Fruit fly (Drosophila melanogaster) whole organism, embryonic: ENCODE measurements around the gene CG43867.

Experiments used
- Aef1 ChIP-seq: fragments of 200-800 bp; sonication (Bioruptor generic); IDR thresholded peaks from 3 replicates; pipeline ENCODE4 v1.3.6; 2022; ENCODE audit warnings: missing biosample characterization, missing genetic modification characterization
- Atf6 ChIP-seq: fragments of 200-800 bp; sonication (Bioruptor generic); IDR thresholded peaks from 2 replicates; pipeline ENCODE4 v1.3.6; 2022; ENCODE audit warnings: missing biosample characterization, missing genetic modification characterization
- Bgb ChIP-seq: fragments of 200-800 bp; sonication (Bioruptor generic); IDR thresholded peaks from 2 replicates; pipeline ENCODE4 v1.3.6; 2022; ENCODE audit warnings: missing biosample characterization, missing genetic modification characterization; ENCODE audit not compliant: partially characterized antibody
- CG1024 ChIP-seq: fragments of 200-800 bp; sonication (Bioruptor generic); IDR thresholded peaks from 2 replicates; pipeline ENCODE4 v1.3.6; 2022; ENCODE audit warnings: missing biosample characterization, missing genetic modification characterization
- CG14050 ChIP-seq: fragments of 200-800 bp; sonication (Bioruptor generic); IDR thresholded peaks from 3 replicates; pipeline ENCODE4 v1.3.6; 2022; ENCODE audit warnings: missing biosample characterization, missing genetic modification characterization
- CG14667 ChIP-seq: fragments of 200-800 bp; sonication (Bioruptor generic); IDR thresholded peaks from 2 replicates; pipeline ENCODE4 v1.3.6; 2022; ENCODE audit warnings: missing biosample characterization, missing genetic modification characterization
- CG14860 ChIP-seq: fragments of 200-800 bp; sonication (Bioruptor generic); IDR thresholded peaks from 3 replicates; pipeline ENCODE4 v1.3.6; 2022; ENCODE audit warnings: missing biosample characterization, missing genetic modification characterization; ENCODE audit not compliant: partially characterized antibody
- CG17802 ChIP-seq: fragments of 200-800 bp; sonication (Bioruptor generic); optimal IDR thresholded peaks from 2 replicates; lab custom pipeline; 2018; ENCODE audit warnings: missing biosample characterization, mild to moderate bottlenecking, missing genetic modification characterization, moderate library complexity
- CG2875 ChIP-seq: fragments of 200-800 bp; sonication (Bioruptor generic); optimal IDR thresholded peaks from 2 replicates; lab custom pipeline; 2017; ENCODE audit warnings: missing biosample characterization, mild to moderate bottlenecking, missing genetic modification characterization, missing genetic modification reagents
- CG30431 ChIP-seq: fragments of 200-800 bp; sonication (Bioruptor generic); optimal IDR thresholded peaks from 2 replicates; lab custom pipeline; 2017; ENCODE audit warnings: missing biosample characterization, missing genetic modification characterization
- CG3065 ChIP-seq: fragments of 200-800 bp; sonication (Bioruptor generic); optimal IDR thresholded peaks from 2 replicates; lab custom pipeline; 2016; ENCODE audit warnings: missing biosample characterization, missing genetic modification characterization
- CG3281 ChIP-seq: fragments of 200-800 bp; sonication (Bioruptor generic); optimal IDR thresholded peaks from 3 replicates; lab custom pipeline; 2017; ENCODE audit warnings: missing biosample characterization, mild to moderate bottlenecking, missing genetic modification characterization
- CG4404 ChIP-seq: fragments of 200-800 bp; sonication (Bioruptor generic); IDR thresholded peaks from 2 replicates; pipeline ENCODE4 v1.3.6; 2022; ENCODE audit warnings: missing biosample characterization, missing genetic modification characterization
- CG6175 ChIP-seq: fragments of 200-800 bp; sonication (Bioruptor generic); IDR thresholded peaks from 3 replicates; pipeline ENCODE4 v1.3.6; 2022; ENCODE audit warnings: missing biosample characterization, missing genetic modification characterization
- CG8290 ChIP-seq, 3 experiments: fragments of 200-800 bp; sonication (Bioruptor generic); optimal IDR thresholded peaks; 2 replicates each; lab custom pipeline; 2016 to 2019; ENCODE audit warnings: missing biosample characterization in 3 of 3, missing genetic modification characterization in 3 of 3, mild to moderate bottlenecking in 2 of 3, moderate library complexity in 1 of 3
- CG9797 ChIP-seq: fragments of 200-800 bp; sonication (Bioruptor generic); optimal IDR thresholded peaks from 3 replicates; lab custom pipeline; 2018; ENCODE audit warnings: missing biosample characterization, mild to moderate bottlenecking, missing genetic modification characterization
- CG9932 ChIP-seq: fragments of 200-800 bp; sonication (Bioruptor generic); IDR thresholded peaks from 2 replicates; pipeline ENCODE4 v1.3.6; 2022; ENCODE audit warnings: missing biosample characterization, missing genetic modification characterization
- CkIIα-i1 ChIP-seq: fragments of 200-800 bp; sonication (Bioruptor generic); IDR thresholded peaks from 2 replicates; pipeline ENCODE4 v1.3.6; 2022; ENCODE audit warnings: missing biosample characterization, missing genetic modification characterization
- Dp ChIP-seq: fragments of 200-800 bp; sonication (Bioruptor generic); optimal IDR thresholded peaks from 2 replicates; lab custom pipeline; 2018; ENCODE audit warnings: missing biosample characterization, mild to moderate bottlenecking, missing genetic modification characterization, moderate library complexity
- Dref ChIP-seq: fragments of 200-800 bp; sonication (Bioruptor generic); IDR thresholded peaks from 2 replicates; pipeline ENCODE4 v1.3.6; 2022; ENCODE audit warnings: missing biosample characterization, missing genetic modification characterization
- Hey ChIP-seq: fragments of 200-800 bp; sonication (Bioruptor generic); optimal IDR thresholded peaks from 3 replicates; lab custom pipeline; 2018; ENCODE audit warnings: missing biosample characterization, mild to moderate bottlenecking, missing genetic modification characterization
- Hsf ChIP-seq: fragments of 200-800 bp; sonication (Bioruptor generic); optimal IDR thresholded peaks from 3 replicates; lab custom pipeline; 2016; ENCODE audit warnings: missing biosample characterization, missing genetic modification characterization
- Jarid2 ChIP-seq: fragments of 200-800 bp; sonication (Bioruptor generic); optimal IDR thresholded peaks from 3 replicates; lab custom pipeline; 2017; ENCODE audit warnings: mild to moderate bottlenecking, missing biosample characterization, missing genetic modification reagents, missing genetic modification characterization
- Nf-YA ChIP-seq: fragments of 200-800 bp; sonication (Bioruptor generic); IDR thresholded peaks from 2 replicates; pipeline ENCODE4 v1.3.6; 2022; ENCODE audit warnings: missing biosample characterization, missing genetic modification characterization
- Poxn ChIP-seq: fragments of 200-800 bp; sonication (Bioruptor generic); IDR thresholded peaks from 2 replicates; pipeline ENCODE4 v1.3.6; 2022; ENCODE audit warnings: missing biosample characterization, missing genetic modification characterization
- Rx ChIP-seq: fragments of 200-800 bp; sonication (Bioruptor generic); IDR thresholded peaks from 2 replicates; pipeline ENCODE4 v1.3.6; 2022; ENCODE audit warnings: missing biosample characterization, missing genetic modification characterization
- Ssrp ChIP-seq: fragments of 200-800 bp; sonication (Bioruptor generic); optimal IDR thresholded peaks from 2 replicates; lab custom pipeline; 2018; ENCODE audit warnings: missing biosample characterization, mild to moderate bottlenecking, missing genetic modification characterization, moderate library complexity
- Xrp1 ChIP-seq: fragments of 200-800 bp; sonication (Bioruptor generic); IDR thresholded peaks from 2 replicates; pipeline ENCODE4 v1.3.6; 2022; ENCODE audit warnings: missing biosample characterization, missing genetic modification characterization
- ac ChIP-seq: fragments of 200-800 bp; sonication (Bioruptor generic); optimal IDR thresholded peaks from 3 replicates; lab custom pipeline; 2017; ENCODE audit warnings: missing biosample characterization, mild to moderate bottlenecking, missing genetic modification characterization
- ara ChIP-seq: fragments of 200-800 bp; sonication (Bioruptor generic); IDR thresholded peaks from 2 replicates; pipeline ENCODE4 v1.3.6; 2022; ENCODE audit warnings: missing biosample characterization, missing genetic modification characterization
- bcd ChIP-seq: fragments of 200-800 bp; sonication (Bioruptor generic); optimal IDR thresholded peaks from 2 replicates; lab custom pipeline; 2017; ENCODE audit warnings: missing biosample characterization, mild to moderate bottlenecking, missing genetic modification characterization
- cad ChIP-seq: fragments of >200 bp; optimal IDR thresholded peaks from 2 replicates; lab custom pipeline; 2017; ENCODE audit warnings: missing biosample characterization, missing genetic modification characterization
- cg ChIP-seq: fragments of 200-800 bp; sonication (Bioruptor generic); optimal IDR thresholded peaks from 3 replicates; lab custom pipeline; 2019; ENCODE audit warnings: missing biosample characterization, mild to moderate bottlenecking, missing genetic modification characterization, moderate library complexity
- chinmo ChIP-seq: fragments of 200-800 bp; sonication (Bioruptor generic); IDR thresholded peaks from 4 replicates; pipeline ENCODE4 v1.3.6; 2022; ENCODE audit warnings: missing biosample characterization, missing genetic modification characterization; ENCODE audit not compliant: partially characterized antibody
- ci ChIP-seq: fragments of 200-800 bp; sonication (Bioruptor generic); IDR thresholded peaks from 3 replicates; pipeline ENCODE4 v1.3.6; 2022; ENCODE audit warnings: missing biosample characterization, missing genetic modification characterization
- disco-r ChIP-seq: fragments of 200-800 bp; sonication (Bioruptor generic); optimal IDR thresholded peaks from 2 replicates; lab custom pipeline; 2016; ENCODE audit warnings: missing biosample characterization, missing genetic modification characterization
- exex ChIP-seq: fragments of 200-800 bp; sonication (Bioruptor generic); optimal IDR thresholded peaks from 4 replicates; lab custom pipeline; 2018; ENCODE audit warnings: missing biosample characterization, mild to moderate bottlenecking, missing genetic modification characterization, moderate library complexity
- fu2 ChIP-seq: fragments of 200-800 bp; sonication (Bioruptor generic); optimal IDR thresholded peaks from 2 replicates; lab custom pipeline; 2016; ENCODE audit warnings: missing biosample characterization, missing genetic modification characterization
- mld ChIP-seq: fragments of 200-800 bp; sonication (Bioruptor generic); IDR thresholded peaks from 3 replicates; pipeline ENCODE4 v1.3.6; 2022; ENCODE audit warnings: missing biosample characterization, missing genetic modification characterization; ENCODE audit not compliant: partially characterized antibody
- nmo ChIP-seq: fragments of 200-800 bp; sonication (Bioruptor generic); optimal IDR thresholded peaks from 2 replicates; lab custom pipeline; 2018; ENCODE audit warnings: missing biosample characterization, mild to moderate bottlenecking, missing genetic modification characterization, moderate library complexity
- oc ChIP-seq: fragments of 200-800 bp; sonication (Bioruptor generic); optimal IDR thresholded peaks from 2 replicates; lab custom pipeline; 2018; ENCODE audit warnings: missing biosample characterization, mild to moderate bottlenecking, missing genetic modification characterization, moderate library complexity
- otp ChIP-seq: fragments of 200-800 bp; sonication (Bioruptor generic); IDR thresholded peaks from 3 replicates; pipeline ENCODE4, ENCODE4 v1.3.6; 2022; ENCODE audit warnings: missing biosample characterization, missing genetic modification characterization
- phol ChIP-seq: fragments of 200-800 bp; sonication (Bioruptor generic); optimal IDR thresholded peaks from 3 replicates; lab custom pipeline; 2018; ENCODE audit warnings: missing biosample characterization, mild to moderate bottlenecking, missing genetic modification characterization, moderate library complexity
- prd ChIP-seq, 3 experiments: fragments of >200 bp in 2 of 3; fragments of 200-800 bp in 1 of 3; sonication (Bioruptor generic) in 1 of 3; optimal IDR thresholded peaks in 2 of 3; IDR thresholded peaks in 1 of 3; 2 replicates in 2 of 3; 3 replicates in 1 of 3; pipeline versions ENCODE4 v1.3.6 to Lab custom; 2017 to 2022; ENCODE audit warnings: missing biosample characterization in 1 of 3, missing genetic modification characterization in 1 of 3
- pzg ChIP-seq: fragments of 200-800 bp; sonication (Bioruptor generic); optimal IDR thresholded peaks from 3 replicates; lab custom pipeline; 2018; ENCODE audit warnings: missing biosample characterization, mild to moderate bottlenecking, missing genetic modification characterization, moderate library complexity
- ranshi ChIP-seq: fragments of 200-800 bp; sonication (Bioruptor generic); IDR thresholded peaks from 2 replicates; pipeline ENCODE4 v1.3.6; 2022; ENCODE audit warnings: missing biosample characterization, missing genetic modification characterization
- tll ChIP-seq, 2 experiments: fragments of 200-800 bp in 1 of 2; fragments of >200 bp in 1 of 2; sonication (Bioruptor generic) in 1 of 2; optimal IDR thresholded peaks; 2 replicates each; lab custom pipeline; 2017 to 2019; ENCODE audit warnings: missing biosample characterization in 2 of 2, missing genetic modification characterization in 2 of 2, mild to moderate bottlenecking in 1 of 2, moderate library complexity in 1 of 2
- trem ChIP-seq: fragments of 200-800 bp; optimal IDR thresholded peaks from 3 replicates; lab custom pipeline; 2019; ENCODE audit warnings: missing biosample characterization, mild to moderate bottlenecking, missing genetic modification characterization, moderate library complexity

The CG43867 gene

DNA sequence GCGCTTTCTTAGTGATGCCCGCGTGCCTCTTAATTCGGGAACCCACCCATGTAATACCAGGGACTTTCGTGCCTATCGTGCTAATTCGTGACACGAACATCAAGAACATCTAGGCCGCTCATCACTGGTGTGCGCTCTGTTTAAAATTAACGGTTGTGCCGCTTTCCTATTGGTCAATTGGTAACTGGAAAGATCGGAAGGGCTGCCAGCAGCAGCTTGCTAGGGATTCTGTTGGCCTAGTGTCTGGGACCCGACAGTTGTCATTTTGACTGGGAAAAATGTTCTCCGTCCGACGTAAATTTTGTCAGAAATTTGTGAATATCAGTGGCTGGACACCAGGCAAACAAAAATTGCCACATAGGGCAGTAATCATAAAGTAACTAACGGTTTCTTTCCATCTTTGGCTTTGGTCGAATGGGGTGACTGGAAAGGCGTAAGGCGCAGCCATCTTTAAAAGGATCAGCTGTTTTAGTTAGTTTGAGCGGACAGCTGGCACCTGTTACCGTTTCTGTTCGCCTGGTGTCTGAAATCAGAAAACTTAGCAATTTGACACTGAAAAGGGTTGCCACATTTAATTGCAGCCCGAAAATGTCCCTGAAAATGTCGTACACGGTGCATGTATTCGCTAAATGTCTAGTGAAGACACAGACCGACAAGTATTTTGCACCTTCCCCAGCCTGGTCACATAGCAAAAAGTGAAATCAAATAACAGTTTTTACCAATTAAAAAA, 168.7 kb downstream of the CG43867 start, which contains the start of gene CG5273 (continued):
- TF ChIP-seq CG14860 (GFP tag; lab: Robert Waterston, UW) (peak; percentile 91), ac (GFP tag; lab: Kevin White, UChicago) (no peak), CG3281 (GFP tag; lab: Kevin White, UChicago) (peak; percentile 13), CG2875 (no peak), mld (peak; percentile 94), pzg (GFP tag; lab: Kevin White, UChicago) (peak; percentile 96), bcd (GFP tag; lab: Kevin White, UChicago) (peak; percentile 1), prd (optimal IDR thresholded peaks at IDR 0.05; lab: Kevin White, UChicago) (no peak), prd (GFP tag; IDR thresholded peaks at IDR 0.05; lab: Robert Waterston, UW) (peak; percentile 9; the same call in 1 of the 3 replicates), oc (peak; percentile 11), fu2 (no peak), trem (tag; lab: Kevin White, UChicago) (peak; percentile 76), phol (tag; lab: Kevin White, UChicago) (peak; percentile 94), otp (GFP tag; lab: Robert Waterston, UW) (peak; percentile 39; the same call in 1 of the 3 replicates), CG6175 (GFP tag; lab: Robert Waterston, UW) (no peak), CG9932 (GFP tag; lab: Robert Waterston, UW) (peak; percentile 70), nmo (GFP tag; lab: Kevin White, UChicago) (peak; percentile 30), cad (GFP tag; lab: Kevin White, UChicago) (peak; percentile 54), Nf-YA (GFP tag; lab: Robert Waterston, UW) (0 out of 2 replicates have a peak, but pooled peaks have one; percentile 32), ara (no peak), CG17802 (tag; lab: Kevin White, UChicago) (no peak), Dp (peak; percentile 56), CG9797 (GFP tag; lab: Kevin White, UChicago) (peak; percentile 98), CG4404 (GFP tag; lab: Robert Waterston, UW) (no peak), Aef1 (GFP tag; lab: Robert Waterston, UW) (no peak), CG30431 (GFP tag; lab: Kevin White, UChicago) (no peak), disco-r (GFP tag; lab: Kevin White, UChicago) (no peak), ranshi (GFP tag; lab: Robert Waterston, UW) (no peak), Jarid2 (peak; percentile 13), Poxn (no peak), cg (GFP tag; lab: Kevin White, UChicago) (no peak), Hsf (GFP tag; lab: Kevin White, UChicago) (no peak), Rx (GFP tag; lab: Robert Waterston, UW) (no peak), Xrp1 (GFP tag; lab: Robert Waterston, UW) (peak; percentile 51; the same call in 1 of the 2 replicates), CG3065 (GFP tag; lab: Kevin White, UChicago) (no peak), Atf6 (GFP tag; lab: Robert Waterston, UW) (no peak), chinmo (GFP tag; lab: Robert Waterston, UW) (peak; percentile 95), ci (GFP tag; lab: Robert Waterston, UW) (peak; percentile 44; the same call in 2 of the 3 replicates), Ssrp (tag; lab: Kevin White, UChicago) (no peak), exex (tag; lab: Kevin White, UChicago) (peak; percentile 14), CG8290 (GFP tag; optimal IDR thresholded peaks at IDR 0.05; lab: Kevin White, UChicago) (peak; percentile 77), CG8290 (tag; optimal IDR thresholded peaks at IDR 0.05; lab: Kevin White, UChicago) (peak; percentile 15 to 93), Bgb (GFP tag; lab: Robert Waterston, UW) (peak; percentile 91), CG14050 (GFP tag; lab: Robert Waterston, UW) (no peak), CG1024 (GFP tag; lab: Robert Waterston, UW) (no peak), CkIIα-i1 (GFP tag; lab: Robert Waterston, UW) (no peak), Dref (GFP tag; lab: Robert Waterston, UW) (peak; percentile 46), CG14667 (GFP tag; lab: Robert Waterston, UW) (no peak), tll (GFP tag; optimal IDR thresholded peaks at IDR 0.05; lab: Kevin White, UChicago) (peak in 1 of 2 experiments; percentile 79), Hey (tag; lab: Kevin White, UChicago) (no peak)
